Worm (Caenorhabditis elegans) whole organism, midembryonic: Measurements from ENCODE around the gene C43D7.7.

ENCODE experiments used
- T22C8.4 ChIP-seq: fragments of 200-800 bp; sonication (Bioruptor generic); IDR thresholded peaks from 2 replicates; pipeline ENCODE4 v1.3.6; 2022; ENCODE audit warnings: missing genetic modification characterization, missing compliant biosample characterization
- cog-1 ChIP-seq: sonication (generic microtip); optimal IDR thresholded peaks from 2 replicates; lab custom pipeline; 2016; ENCODE audit warnings: missing genetic modification characterization, missing compliant biosample characterization
- flt-1 ChIP-seq: fragments of 200-800 bp; sonication (Bioruptor generic); IDR thresholded peaks from 2 replicates; pipeline ENCODE4 v1.3.6; 2022; ENCODE audit warnings: missing genetic modification characterization, missing compliant biosample characterization
- ref-1 ChIP-seq: fragments of 200-800 bp; sonication (Bioruptor generic); conservative IDR thresholded peaks from 2 replicates; pipeline ENCODE4 v1.3.6; 2022; ENCODE audit warnings: missing genetic modification reagents, missing genetic modification characterization, missing compliant biosample characterization
- tab-1 ChIP-seq: fragments of 200-800 bp; sonication (Bioruptor generic); IDR thresholded peaks from 2 replicates; pipeline ENCODE4 v1.3.6; 2022; ENCODE audit warnings: missing genetic modification characterization, missing compliant biosample characterization
- ztf-23 ChIP-seq: fragments of 200-800 bp; sonication (Bioruptor generic); IDR thresholded peaks from 2 replicates; pipeline ENCODE4 v1.3.6; 2022; ENCODE audit warnings: missing genetic modification reagents, missing genetic modification characterization, missing compliant biosample characterization
- ztf-29 ChIP-seq: fragments of 200-800 bp; sonication (Bioruptor generic); IDR thresholded peaks from 2 replicates; pipeline ENCODE4 v1.3.6; 2022; ENCODE audit warnings: missing genetic modification reagents, missing genetic modification characterization, missing compliant biosample characterization

ce11 chrV:19351944-19352343 lies 32.6 kb upstream of the C43D7.7 start:
- TF ChIP-seq ztf-23 = no peak
- no peak for TF ChIP-seq flt-1 (GFP tag; lab: Robert Waterston, UW)
- no peak for TF ChIP-seq cog-1
- TF ChIP-seq T22C8.4 (GFP tag; lab: Robert Waterston, UW) = no peak
- no peak for TF ChIP-seq tab-1
- no peak for TF ChIP-seq ztf-29
- no peak for TF ChIP-seq ref-1 (GFP tag; lab: Robert Waterston, UW)
